Fruit fly (Drosophila melanogaster): ENCODE results near the gene CG18764.
A peak's percentile ranks its signal among the peaks of the same experiment; 100 is the strongest.

The CG18764 gene

dm6 chr3R:11623025-11623424 lies 3.7 kb upstream of the CG18764 start, which contains the start of gene CG14711:
TSS of gene CG14711 (plus strand) at chr3R:11623339.
- TF ChIP-seq her (GFP tag; optimal IDR thresholded peaks at IDR 0.05) (no peak), ERR (GFP tag; optimal IDR thresholded peaks at IDR 0.05) (no peak), lmd (GFP tag; IDR thresholded peaks at IDR 0.05) (peak; percentile 80), Abd-B (GFP tag; optimal IDR thresholded peaks at IDR 0.05) (peak; percentile 91), disco-r (GFP tag; optimal IDR thresholded peaks at IDR 0.05) (no peak), Hey (tag; optimal IDR thresholded peaks at IDR 0.05) (no peak), az2 (GFP tag; optimal IDR thresholded peaks at IDR 0.05) (peak; percentile 90), BEAF-32 (GFP tag; optimal IDR thresholded peaks at IDR 0.05) (peak; percentile 75), YL-1 (GFP tag; optimal IDR thresholded peaks at IDR 0.05) (peak; percentile 91), nmo (GFP tag; optimal IDR thresholded peaks at IDR 0.05) (peak; percentile 90), Bdp1 (GFP tag; optimal IDR thresholded peaks at IDR 0.05) (peak; percentile 71), prd (optimal IDR thresholded peaks at IDR 0.05) (no peak), prd (GFP tag; IDR thresholded peaks at IDR 0.05) (peak; percentile 85), CG10431 (GFP tag; optimal IDR thresholded peaks at IDR 0.05) (peak; percentile 82), fu2 (GFP tag; optimal IDR thresholded peaks at IDR 0.05) (peak; percentile 60), lbe (GFP tag; optimal IDR thresholded peaks at IDR 0.05) (peak; percentile 76), CG16779 (GFP tag; IDR thresholded peaks at IDR 0.05) (0 out of 2 replicates have a peak, but pooled peaks have one; percentile 57), fd64A (GFP tag; optimal IDR thresholded peaks at IDR 0.05) (no peak), CG11504 (tag; optimal IDR thresholded peaks at IDR 0.05) (peak; percentile 84), CG16863 (GFP tag; optimal IDR thresholded peaks at IDR 0.05) (peak; percentile 67), CG6854 (GFP tag; optimal IDR thresholded peaks at IDR 0.05) (peak; percentile 60), CG9609 (GFP tag; optimal IDR thresholded peaks at IDR 0.05) (peak; percentile 49), gcm (GFP tag; optimal IDR thresholded peaks at IDR 0.05) (no peak), Lhr (GFP tag; optimal IDR thresholded peaks at IDR 0.05) (peak; percentile 69), CG1024 (GFP tag; IDR thresholded peaks at IDR 0.05) (peak; percentile 44; the same call in 1 of the 2 replicates), CG17829 (tag; optimal IDR thresholded peaks at IDR 0.05) (peak; percentile 90), Sry-β (GFP tag; optimal IDR thresholded peaks at IDR 0.05) (no peak), MBD-R2 (GFP tag; IDR thresholded peaks at IDR 0.05) (peak; percentile 96), Bgb (GFP tag; IDR thresholded peaks at IDR 0.05; ENCODE audit: partially characterized antibody) (peak; percentile 58), dm (GFP tag; optimal IDR thresholded peaks at IDR 0.05) (peak; percentile 22), CG14441 (GFP tag; IDR thresholded peaks at IDR 0.05) (peak; percentile 84), chn (GFP tag; optimal IDR thresholded peaks at IDR 0.05) (peak; percentile 80), Dll (GFP tag; IDR thresholded peaks at IDR 0.05; ENCODE audit: partially characterized antibody) (peak; percentile 93), CG9727 (GFP tag; optimal IDR thresholded peaks at IDR 0.05) (peak; percentile 86), CG1529 (GFP tag; optimal IDR thresholded peaks at IDR 0.05) (peak; percentile 69), Dek (tag; optimal IDR thresholded peaks at IDR 0.05) (no peak), sisA (GFP tag; IDR thresholded peaks at IDR 0.05) (peak; percentile 82), eyg (GFP tag; optimal IDR thresholded peaks at IDR 0.05) (peak; percentile 38), CG18619 (GFP tag; optimal IDR thresholded peaks at IDR 0.05) (peak; percentile 64), CG2116 (GFP tag; optimal IDR thresholded peaks at IDR 0.05) (peak; percentile 96), slbo (GFP tag; IDR thresholded peaks at IDR 0.05) (peak; percentile 89), NFAT (GFP tag; IDR thresholded peaks at IDR 0.05) (peak; percentile 84), Kr (GFP tag; optimal IDR thresholded peaks at IDR 0.05) (no peak), fru (optimal IDR thresholded peaks at IDR 0.05) (no peak), Fer1 (GFP tag; optimal IDR thresholded peaks at IDR 0.05) (peak; percentile 88), CG10543 (GFP tag; optimal IDR thresholded peaks at IDR 0.05) (peak; percentile 81), D19B (GFP tag; optimal IDR thresholded peaks at IDR 0.05) (peak; percentile 48), Ets97D (GFP tag; optimal IDR thresholded peaks at IDR 0.05) (peak; percentile 78), CG1832 (GFP tag; optimal IDR thresholded peaks at IDR 0.05) (no peak), sc (optimal IDR thresholded peaks at IDR 0.05) (no peak), sc (GFP tag; optimal IDR thresholded peaks at IDR 0.05) (peak; percentile 24), CG6765 (GFP tag; optimal IDR thresholded peaks at IDR 0.05) (peak; percentile 79)
